Worm (Caenorhabditis elegans) whole organism, L3 larva: ENCODE measurements around the gene gsp-1.
A peak's percentile ranks its signal among the peaks of the same experiment; 100 is the strongest.

Experiments used
- aly-2 ChIP-seq: fragments of 150-350 bp; optimal IDR thresholded peaks from 2 replicates; lab custom pipeline; 2014; ENCODE audit warnings: missing biosample characterization, missing genetic modification characterization
- ama-1 ChIP-seq: fragments of 150-350 bp; optimal IDR thresholded peaks from 2 replicates; lab custom pipeline; 2018
- ceh-16 ChIP-seq: sonication (generic microtip); optimal IDR thresholded peaks from 2 replicates; lab custom pipeline; 2017; ENCODE audit warnings: missing biosample characterization, missing genetic modification characterization
- ceh-28 ChIP-seq: fragments of 150-350 bp; optimal IDR thresholded peaks from 2 replicates; lab custom pipeline; 2014; ENCODE audit warnings: missing biosample characterization, missing genetic modification reagents, missing genetic modification characterization
- ceh-82 ChIP-seq: fragments of 150-350 bp; optimal IDR thresholded peaks from 2 replicates; lab custom pipeline; 2014; ENCODE audit warnings: missing biosample characterization, missing genetic modification characterization
- ceh-9 ChIP-seq: sonication (generic microtip); optimal IDR thresholded peaks from 2 replicates; lab custom pipeline; 2018; ENCODE audit warnings: missing biosample characterization, missing genetic modification characterization
- daf-12 ChIP-seq: fragments of 150-350 bp; optimal IDR thresholded peaks from 2 replicates; lab custom pipeline; 2014; ENCODE audit warnings: missing biosample characterization, missing genetic modification reagents, missing genetic modification characterization
- egl-5 ChIP-seq: fragments of 150-350 bp; optimal IDR thresholded peaks from 2 replicates; lab custom pipeline; 2017; ENCODE audit warnings: missing biosample characterization, missing genetic modification reagents, missing genetic modification characterization, inconsistent platforms
- elt-1 ChIP-seq: fragments of 150-350 bp; optimal IDR thresholded peaks from 2 replicates; lab custom pipeline; 2014; ENCODE audit warnings: missing biosample characterization, missing genetic modification characterization
- elt-2 ChIP-seq: sonication (generic microtip); optimal IDR thresholded peaks from 2 replicates; lab custom pipeline; 2016; ENCODE audit warnings: missing genetic modification reagents, mild to moderate bottlenecking, missing genetic modification characterization, missing compliant biosample characterization
- eor-1 ChIP-seq, 2 experiments: fragments of 150-350 bp; optimal IDR thresholded peaks; 2 replicates each; lab custom pipeline; 2014 to 2018; ENCODE audit warnings: missing biosample characterization in 2 of 2, missing genetic modification characterization in 2 of 2
- fkh-2 ChIP-seq: fragments of 150-350 bp; optimal IDR thresholded peaks from 2 replicates; lab custom pipeline; 2014; ENCODE audit warnings: missing biosample characterization, missing genetic modification reagents, missing genetic modification characterization
- fos-1 ChIP-seq: fragments of 150-350 bp; optimal IDR thresholded peaks from 2 replicates; lab custom pipeline; 2014; ENCODE audit warnings: missing biosample characterization, missing genetic modification characterization
- lin-39 ChIP-seq: fragments of 150-350 bp; optimal IDR thresholded peaks from 2 replicates; lab custom pipeline; 2018; ENCODE audit warnings: missing biosample characterization, missing genetic modification reagents, missing genetic modification characterization
- lsy-12 ChIP-seq: sonication (generic microtip); optimal IDR thresholded peaks from 2 replicates; lab custom pipeline; 2016; ENCODE audit warnings: mild to moderate bottlenecking, missing genetic modification characterization, missing compliant biosample characterization
- mml-1 ChIP-seq: fragments of 150-350 bp; sonication (generic microtip); optimal IDR thresholded peaks from 3 replicates; lab custom pipeline; 2014; ENCODE audit warnings: missing biosample characterization, missing genetic modification characterization
- nfya-1 ChIP-seq: sonication (generic microtip); optimal IDR thresholded peaks from 2 replicates; lab custom pipeline; 2017; ENCODE audit warnings: missing genetic modification characterization, mild to moderate bottlenecking, missing compliant biosample characterization, antibody characterized with exemption, moderate library complexity; ENCODE audit not compliant: insufficient read depth
- nhr-11 ChIP-seq: fragments of 150-350 bp; optimal IDR thresholded peaks from 2 replicates; lab custom pipeline; 2014; ENCODE audit warnings: missing biosample characterization, missing genetic modification characterization
- nhr-12 ChIP-seq: fragments of 150-350 bp; optimal IDR thresholded peaks from 2 replicates; lab custom pipeline; 2014; ENCODE audit warnings: missing biosample characterization, missing genetic modification characterization
- nhr-23 ChIP-seq: fragments of 150-350 bp; optimal IDR thresholded peaks from 2 replicates; lab custom pipeline; 2014; ENCODE audit warnings: missing biosample characterization, missing genetic modification reagents, missing genetic modification characterization
- nhr-25 ChIP-seq: sonication (generic microtip); optimal IDR thresholded peaks from 2 replicates; lab custom pipeline; 2017; ENCODE audit warnings: missing biosample characterization, missing genetic modification characterization
- nhr-28 ChIP-seq: fragments of 150-350 bp; optimal IDR thresholded peaks from 2 replicates; lab custom pipeline; 2014; ENCODE audit warnings: missing biosample characterization, missing genetic modification characterization
- nhr-43 ChIP-seq: sonication (generic microtip); optimal IDR thresholded peaks from 2 replicates; lab custom pipeline; 2016; ENCODE audit warnings: mild to moderate bottlenecking, missing genetic modification characterization, missing compliant biosample characterization; ENCODE audit not compliant: poor library complexity, severe bottlenecking
- nhr-67 ChIP-seq: fragments of 150-350 bp; optimal IDR thresholded peaks from 2 replicates; lab custom pipeline; 2014; ENCODE audit warnings: missing biosample characterization, missing genetic modification characterization
- nhr-76 ChIP-seq: fragments of 150-350 bp; sonication (generic microtip); optimal IDR thresholded peaks from 5 replicates; lab custom pipeline; 2014; ENCODE audit warnings: missing biosample characterization, missing genetic modification characterization
- nhr-77 ChIP-seq: fragments of 150-350 bp; optimal IDR thresholded peaks from 2 replicates; lab custom pipeline; 2014; ENCODE audit warnings: missing biosample characterization, missing genetic modification characterization
- pha-4 ChIP-seq: fragments of 150-350 bp; optimal IDR thresholded peaks from 2 replicates; lab custom pipeline; 2014; ENCODE audit warnings: missing biosample characterization, missing genetic modification reagents, missing genetic modification characterization
- pqm-1 ChIP-seq: fragments of 150-350 bp; optimal IDR thresholded peaks from 2 replicates; lab custom pipeline; 2017; ENCODE audit warnings: missing biosample characterization, missing genetic modification characterization, inconsistent platforms
- sea-2 ChIP-seq: fragments of 150-350 bp; sonication (generic microtip); optimal IDR thresholded peaks from 4 replicates; lab custom pipeline; 2014; ENCODE audit warnings: missing biosample characterization, missing genetic modification reagents, missing genetic modification characterization
- skn-1 ChIP-seq: fragments of 150-350 bp; optimal IDR thresholded peaks from 2 replicates; lab custom pipeline; 2014; ENCODE audit warnings: missing biosample characterization, missing genetic modification characterization
- tbx-2 ChIP-seq: sonication (generic microtip); optimal IDR thresholded peaks from 2 replicates; lab custom pipeline; 2016; ENCODE audit warnings: mild to moderate bottlenecking, missing genetic modification characterization, missing compliant biosample characterization
- unc-39 ChIP-seq: sonication (generic microtip); optimal IDR thresholded peaks from 4 replicates; lab custom pipeline; 2017; ENCODE audit warnings: missing biosample characterization, missing genetic modification characterization
- unc-62 ChIP-seq: fragments of 150-350 bp; sonication (generic microtip); optimal IDR thresholded peaks from 4 replicates; lab custom pipeline; 2014; ENCODE audit warnings: missing biosample characterization, missing genetic modification reagents, missing genetic modification characterization
- ztf-4 ChIP-seq: fragments of 150-350 bp; optimal IDR thresholded peaks from 2 replicates; lab custom pipeline; 2014; ENCODE audit warnings: missing biosample characterization, missing genetic modification characterization

The gsp-1 gene

DNA sequence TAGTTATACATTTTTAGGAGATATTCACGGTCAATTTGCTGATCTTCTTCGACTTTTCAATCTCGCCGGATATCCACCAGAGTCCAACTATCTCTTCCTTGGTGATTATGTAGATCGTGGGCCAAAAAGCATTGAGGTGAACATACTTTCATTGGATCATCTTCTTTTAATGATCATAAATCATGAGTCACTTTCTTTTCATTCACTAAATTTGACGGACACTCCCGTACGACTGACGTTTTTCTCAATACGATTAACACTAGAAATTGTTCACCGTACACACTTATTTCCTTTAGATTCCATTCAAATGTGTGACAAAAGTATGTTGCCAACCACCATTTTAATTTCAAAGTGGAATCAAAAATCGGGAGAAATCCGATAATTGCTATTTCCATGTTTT is 20.7 kb downstream of the gsp-1 start:
- TF ChIP-seq eor-1 (tag; optimal IDR thresholded peaks at IDR 0.05; lab: Kevin White, UChicago), result no peak
- TF ChIP-seq sea-2 (GFP tag; lab: Kevin White, UChicago), result no peak
- TF ChIP-seq fkh-2 (tag; lab: Kevin White, UChicago), result no peak
- no peak for TF ChIP-seq nfya-1 (tag; lab: Kevin White, UChicago)
- no peak for TF ChIP-seq lin-39 (tag; lab: Kevin White, UChicago)
- TF ChIP-seq ceh-82, result no peak
- TF ChIP-seq mml-1 (tag; lab: Kevin White, UChicago), result no peak

DNA sequence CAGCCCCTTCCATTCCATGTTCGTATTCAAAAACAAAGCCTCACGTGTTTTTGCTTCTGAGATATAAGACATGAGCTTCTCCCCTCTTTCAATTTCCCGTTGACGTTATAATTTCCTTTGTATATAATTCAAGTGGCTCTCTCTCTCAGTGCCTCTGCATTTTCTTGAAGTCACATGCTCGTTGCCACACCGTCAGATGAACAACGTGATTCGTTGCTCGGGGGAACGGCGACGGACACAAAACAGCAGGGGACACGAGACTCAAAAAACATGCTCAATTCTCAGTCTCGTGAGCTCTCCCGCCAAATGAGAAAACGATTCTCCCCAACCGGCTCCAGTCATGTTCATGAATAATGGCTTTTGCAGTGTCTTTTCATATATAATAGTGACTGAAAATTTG is 26.1 kb downstream of the gsp-1 start:
- TF ChIP-seq nhr-28 (tag; lab: Kevin White, UChicago) (no peak), ztf-4 (no peak), ceh-82 (no peak), elt-2 (tag; lab: Kevin White, UChicago) (no peak), elt-1 (no peak), skn-1 (no peak)

DNA sequence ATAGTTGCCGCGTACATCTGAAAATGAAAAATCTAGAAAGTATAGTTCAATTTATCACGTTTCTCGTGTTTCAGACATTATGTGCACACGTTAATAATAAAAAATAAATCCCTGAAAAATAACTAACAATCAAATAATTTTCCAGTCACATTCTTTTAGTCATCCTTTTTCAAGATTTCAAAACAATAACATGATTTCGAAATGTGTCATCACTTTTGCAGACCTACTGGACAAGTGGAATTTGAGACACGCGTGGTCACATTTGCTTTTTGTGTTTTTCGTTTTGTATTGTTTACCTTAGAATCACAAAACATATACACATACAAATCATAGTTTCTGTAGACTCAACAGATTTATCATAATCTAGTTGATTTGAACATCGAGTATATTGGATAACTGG is 27.2 kb downstream of the gsp-1 start:
- TF ChIP-seq pha-4 (no peak), fos-1 (tag; lab: Kevin White, UChicago) (no peak), nhr-11 (tag; lab: Kevin White, UChicago) (no peak), nhr-28 (tag; lab: Kevin White, UChicago) (no peak), daf-12 (tag; lab: Kevin White, UChicago) (no peak), nhr-77 (tag; lab: Kevin White, UChicago) (no peak), nhr-67 (tag; lab: Kevin White, UChicago) (no peak), ceh-16 (no peak), ceh-9 (tag; lab: Kevin White, UChicago) (no peak), nhr-12 (no peak), lin-39 (tag; lab: Kevin White, UChicago) (no peak), ama-1 (no peak)
- TF ChIP-seq, all 47 proteins: peak for 0

DNA sequence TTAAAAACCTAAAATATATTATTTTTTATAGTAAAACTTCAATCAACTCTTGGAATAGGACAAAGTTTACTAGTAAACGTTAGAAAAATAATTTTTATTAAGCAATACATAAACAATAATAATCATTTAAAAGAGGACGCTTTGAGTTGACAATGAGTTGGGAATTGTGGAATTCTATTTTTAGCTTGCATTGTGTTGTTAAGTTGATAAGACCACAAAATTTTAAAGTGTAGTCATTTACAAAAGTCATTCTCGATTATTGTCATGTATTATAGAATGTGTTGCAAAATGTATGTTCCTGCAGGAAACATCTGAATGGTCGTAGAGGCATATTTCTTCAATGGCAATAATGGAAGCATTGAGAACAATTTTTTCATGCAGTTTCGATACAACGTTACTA is 28.8 kb downstream of the gsp-1 start:
- TF ChIP-seq pqm-1 (peak; percentile 73), pha-4 (peak; percentile 12), elt-2 (tag; lab: Kevin White, UChicago) (peak; percentile 61), nhr-23 (no peak), ceh-28 (tag; lab: Kevin White, UChicago) (no peak)
- TF ChIP-seq, all 47 proteins: peak for 3

DNA sequence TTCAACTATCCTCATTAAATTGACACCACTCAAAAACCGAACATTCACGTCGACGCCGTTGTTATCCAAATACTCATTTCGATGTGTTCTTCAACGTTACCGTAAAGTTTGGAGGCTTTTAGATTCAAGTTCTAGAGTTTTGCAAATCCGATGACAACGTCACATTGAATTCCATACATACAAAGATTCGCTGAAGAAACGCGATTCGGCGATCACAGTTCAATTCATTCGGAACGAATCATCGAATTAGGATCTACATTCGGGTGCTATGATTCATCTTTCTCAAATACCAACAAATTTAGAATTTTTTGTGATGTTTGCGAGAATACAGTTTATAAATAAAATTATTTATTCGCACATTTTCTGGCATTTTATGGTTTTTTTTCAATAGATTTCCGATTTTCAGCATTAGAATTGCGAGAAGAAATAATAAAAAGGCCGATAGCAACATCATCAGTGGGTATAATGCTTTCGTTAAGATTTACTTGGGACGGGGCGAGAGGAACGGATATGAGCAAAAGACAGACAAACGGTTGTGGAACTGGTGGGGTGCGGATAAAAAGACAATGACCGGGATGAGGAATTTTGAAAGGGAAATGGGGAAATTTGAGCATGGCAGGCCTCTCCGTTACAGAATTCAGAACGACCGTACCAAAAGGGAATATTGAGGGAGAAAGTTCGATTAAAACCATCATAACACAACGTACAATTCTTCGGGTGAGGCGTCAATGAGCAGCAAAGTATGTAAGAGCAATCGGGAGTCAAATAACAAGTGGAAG is 29.8 kb downstream of the gsp-1 start:
- TF ChIP-seq aly-2 (peak; percentile 55), unc-62 (GFP tag; lab: Kevin White, UChicago) (peak; percentile 9), nhr-23 (peak; percentile 35), nhr-25 (tag; lab: Kevin White, UChicago) (peak; percentile 17), nhr-43 (tag; lab: Kevin White, UChicago) (peak; percentile 34), elt-2 (tag; lab: Kevin White, UChicago) (no peak), nhr-67 (tag; lab: Kevin White, UChicago) (no peak), daf-12 (tag; lab: Kevin White, UChicago) (no peak), unc-39 (no peak), lsy-12 (tag; lab: Kevin White, UChicago) (peak; percentile 28)

DNA sequence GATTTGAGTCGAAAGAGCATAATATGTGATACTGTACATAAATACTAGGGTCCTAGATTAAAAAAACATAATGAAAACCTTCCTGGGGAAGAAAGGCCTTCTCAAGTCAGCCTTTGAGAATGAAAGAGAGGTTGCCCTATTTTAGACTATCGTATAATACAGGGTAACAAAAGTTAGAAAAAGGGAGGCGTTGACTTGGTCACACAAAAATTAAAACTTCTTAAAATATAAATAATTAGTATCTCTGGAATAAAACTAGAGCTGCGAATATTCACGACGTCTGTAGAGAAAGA is 30.3 kb downstream of the gsp-1 start:
- TF ChIP-seq tbx-2 (tag; lab: Kevin White, UChicago), result no peak
- TF ChIP-seq nhr-76 (tag; lab: Kevin White, UChicago), result no peak
- TF ChIP-seq nhr-43 (tag; lab: Kevin White, UChicago), result peak; percentile 31
- TF ChIP-seq unc-62 (GFP tag; lab: Kevin White, UChicago), result no peak
- peak; percentile 3 for TF ChIP-seq nhr-23
- TF ChIP-seq ceh-9 (tag; lab: Kevin White, UChicago), result no peak
- no peak for TF ChIP-seq egl-5 (tag; lab: Kevin White, UChicago)
- TF ChIP-seq pqm-1, result no peak
